Fruit fly (Drosophila melanogaster): ENCODE measurements around the gene kis.

- TF ChIP-seq D1 (tag; optimal IDR thresholded peaks at IDR 0.05) = no peak
- no peak for TF ChIP-seq Snoo (tag; optimal IDR thresholded peaks at IDR 0.05)
- no peak for TF ChIP-seq CG32121 (GFP tag; IDR thresholded peaks at IDR 0.05)
- no peak for TF ChIP-seq gl (tag; optimal IDR thresholded peaks at IDR 0.05)
- no peak for TF ChIP-seq rn (GFP tag; IDR thresholded peaks at IDR 0.05)
- TF ChIP-seq EcR (GFP tag; optimal IDR thresholded peaks at IDR 0.05) = no peak
Observed at dm6 chr2L:271553-271952, 20.9 kb upstream of the kis start, which contains the start of gene Dus1.

All from whole organism, pupa.